Fruit fly (Drosophila melanogaster): ENCODE data around the gene CG11313.

The CG11313 gene

DNA sequence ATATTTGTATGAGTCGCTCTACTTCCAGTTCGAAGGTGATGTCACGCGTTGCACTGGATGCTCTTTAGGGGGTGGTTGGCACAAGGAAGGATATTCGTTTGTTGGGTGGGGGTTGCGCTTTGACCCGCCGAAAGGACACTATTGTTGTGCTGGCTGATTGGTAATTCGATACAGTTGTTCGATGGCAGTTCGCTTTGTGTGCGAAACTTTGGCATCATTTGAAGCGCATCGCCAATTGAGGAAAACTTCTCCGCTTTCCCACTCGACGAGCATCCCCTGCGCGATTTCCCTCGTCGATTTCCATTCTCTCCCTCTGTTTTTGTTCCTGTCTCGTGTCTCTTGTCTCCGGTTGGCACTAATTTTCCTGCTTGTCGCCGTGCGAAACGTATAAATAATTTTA lies 20.5 kb downstream of the CG11313 start:
- TF ChIP-seq fru (GFP tag; optimal IDR thresholded peaks at IDR 0.05) (no peak), h (GFP tag; optimal IDR thresholded peaks at IDR 0.05) (no peak), HLH106 (tag; optimal IDR thresholded peaks at IDR 0.05) (no peak), tai (GFP tag; optimal IDR thresholded peaks at IDR 0.05) (no peak), sv (GFP tag; optimal IDR thresholded peaks at IDR 0.05) (no peak), Jra (GFP tag; optimal IDR thresholded peaks at IDR 0.05) (no peak), jim (GFP tag; optimal IDR thresholded peaks at IDR 0.05) (no peak)

DNA sequence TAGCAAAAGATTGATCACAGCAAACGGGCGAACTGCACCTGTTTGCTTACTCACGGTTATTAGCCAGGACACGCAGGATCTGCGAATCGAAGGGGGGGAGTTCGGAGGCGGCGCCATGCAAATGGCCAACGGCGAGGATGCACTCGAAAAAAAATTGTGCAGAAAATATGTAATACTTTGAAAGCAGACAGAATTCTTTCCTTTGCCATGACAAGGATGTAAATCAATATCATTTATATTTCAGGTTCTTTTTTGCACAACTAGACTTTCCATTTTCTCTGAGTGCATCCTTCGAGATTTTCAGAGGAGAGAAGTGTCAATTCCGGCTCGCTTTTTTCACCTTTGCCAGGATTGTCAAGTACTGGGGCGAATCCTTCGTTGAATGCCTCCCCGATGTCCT lies 21.7 kb downstream of the CG11313 start:
- TF ChIP-seq foxo (GFP tag; optimal IDR thresholded peaks at IDR 0.05) (no peak), Dif (GFP tag; optimal IDR thresholded peaks at IDR 0.05; ENCODE audit: partially characterized antibody) (no peak), HLH106 (tag; optimal IDR thresholded peaks at IDR 0.05) (no peak), jim (GFP tag; optimal IDR thresholded peaks at IDR 0.05) (no peak), pan (optimal IDR thresholded peaks at IDR 0.05) (no peak), sage (GFP tag; optimal IDR thresholded peaks at IDR 0.05) (no peak), psq (GFP tag; optimal IDR thresholded peaks at IDR 0.05) (no peak)

DNA sequence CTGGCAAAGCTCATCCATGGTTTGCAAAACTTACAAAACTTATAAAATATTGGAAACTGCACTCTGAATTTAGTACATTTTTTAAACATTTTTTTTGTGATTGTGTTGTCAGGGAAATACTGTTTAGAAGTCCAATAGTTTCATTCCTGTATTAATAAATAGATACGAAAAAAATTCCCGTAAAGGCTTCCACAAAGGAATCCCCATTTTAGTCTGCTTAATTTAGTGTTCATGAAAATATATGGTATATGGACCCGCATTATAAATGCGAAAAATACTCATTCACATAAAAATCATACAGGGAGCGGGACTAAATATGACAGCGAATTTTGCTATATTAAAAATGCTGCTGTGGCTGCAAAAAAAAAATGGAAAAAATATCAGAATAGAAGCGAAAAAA lies 24.9 kb downstream of the CG11313 start, which contains the start of gene CG31010:
TSS of gene CG31010 (minus strand) at position 101 of the 400 bp plus-strand sequence.
- TF ChIP-seq Abd-B (GFP tag; optimal IDR thresholded peaks at IDR 0.05) (no peak), rgr (GFP tag; optimal IDR thresholded peaks at IDR 0.05) (no peak), GATAd (GFP tag; optimal IDR thresholded peaks at IDR 0.05) (no peak), dsf (GFP tag; optimal IDR thresholded peaks at IDR 0.05; ENCODE audit: borderline replicate concordance) (no peak), woc (GFP tag; optimal IDR thresholded peaks at IDR 0.05) (no peak), Mio (GFP tag; optimal IDR thresholded peaks at IDR 0.05) (no peak), Rel (GFP tag; optimal IDR thresholded peaks at IDR 0.05) (no peak), Rel (tag; optimal IDR thresholded peaks at IDR 0.05) (no peak), OdsH (GFP tag; optimal IDR thresholded peaks at IDR 0.05) (no peak), sage (GFP tag; optimal IDR thresholded peaks at IDR 0.05) (no peak), HLH106 (tag; optimal IDR thresholded peaks at IDR 0.05) (no peak), Sp1 (GFP tag; optimal IDR thresholded peaks at IDR 0.05) (no peak), Hr78 (GFP tag; optimal IDR thresholded peaks at IDR 0.05) (no peak), CG9705 (GFP tag; optimal IDR thresholded peaks at IDR 0.05) (no peak), Dif (GFP tag; optimal IDR thresholded peaks at IDR 0.05; ENCODE audit: partially characterized antibody) (no peak), h (GFP tag; optimal IDR thresholded peaks at IDR 0.05) (no peak), CG32264 (GFP tag; optimal IDR thresholded peaks at IDR 0.05) (no peak), fru (GFP tag; optimal IDR thresholded peaks at IDR 0.05) (no peak), dl (GFP tag; optimal IDR thresholded peaks at IDR 0.05; ENCODE audit: insufficient read depth in 1 of 2, partially characterized antibody in 2 of 2) (no peak), dmrt93B (GFP tag; optimal IDR thresholded peaks at IDR 0.05) (no peak)

DNA sequence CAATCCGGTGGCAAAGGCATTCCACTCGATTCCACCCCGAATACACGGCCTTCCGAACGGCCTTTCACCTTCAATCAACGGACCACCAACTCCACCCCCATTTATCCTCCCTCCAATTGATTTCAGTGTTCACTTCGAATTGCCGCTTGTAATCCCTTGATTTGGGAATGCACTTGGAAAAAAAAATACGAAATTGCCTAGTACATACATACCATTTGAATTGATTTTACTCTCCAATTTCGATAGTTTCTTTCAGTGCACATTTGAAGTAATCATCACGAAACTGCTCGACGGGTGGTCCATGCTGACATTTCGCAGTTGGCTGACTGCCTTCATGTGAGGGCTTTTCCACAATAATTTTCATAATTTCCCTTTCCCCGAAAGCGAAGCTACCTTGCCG lies 31.8 kb downstream of the CG11313 start:
- no peak for TF ChIP-seq sv (GFP tag; optimal IDR thresholded peaks at IDR 0.05)
- TF ChIP-seq CG9705 (GFP tag; optimal IDR thresholded peaks at IDR 0.05), result no peak
- no peak for TF ChIP-seq sage (GFP tag; optimal IDR thresholded peaks at IDR 0.05)

DNA sequence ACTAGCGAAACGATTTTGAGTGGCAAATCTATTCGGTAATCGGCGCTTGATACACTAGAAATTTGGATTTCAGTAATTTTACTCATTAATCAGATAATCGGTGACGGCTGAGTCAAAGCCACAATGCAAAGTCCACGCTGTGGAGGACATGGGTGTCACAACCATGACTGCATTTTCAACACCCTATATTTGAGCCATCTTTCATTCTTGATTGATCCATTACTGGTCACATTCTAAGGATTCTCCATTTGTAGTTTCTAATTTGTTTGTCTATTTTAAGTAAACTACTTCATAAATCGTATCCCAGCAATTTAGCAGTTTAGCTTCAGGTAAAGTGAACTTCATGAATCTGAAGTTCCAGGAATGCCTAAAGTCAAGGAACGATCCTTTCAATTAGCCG lies 33.9 kb downstream of the CG11313 start, which contains the start of gene Pka-C2:
TSS of gene Pka-C2 (minus strand) at position 101 of the 400 bp plus-strand sequence.
- TF ChIP-seq Mio (GFP tag; optimal IDR thresholded peaks at IDR 0.05), result no peak
- TF ChIP-seq OdsH (GFP tag; optimal IDR thresholded peaks at IDR 0.05), result no peak
- no peak for TF ChIP-seq sv (GFP tag; optimal IDR thresholded peaks at IDR 0.05)

DNA sequence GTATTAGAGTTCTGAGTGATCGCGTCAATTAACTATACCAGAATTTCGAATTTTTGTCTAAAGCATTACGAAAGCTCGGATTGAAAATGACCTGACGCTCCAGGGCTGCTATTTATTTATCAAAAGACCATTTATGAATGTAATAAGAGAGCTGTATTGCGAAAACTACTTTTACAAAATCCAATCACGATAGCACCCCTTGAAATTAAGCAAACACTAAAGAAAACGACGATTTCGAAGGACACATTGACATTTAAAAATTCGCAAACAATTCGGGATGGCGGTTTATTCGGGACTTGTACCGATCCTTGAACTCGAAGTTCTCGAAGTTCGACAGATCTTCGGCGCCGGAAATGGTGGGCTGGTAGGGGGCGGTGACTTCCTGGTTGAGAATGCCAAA lies 35.6 kb downstream of the CG11313 start, which contains the start of gene CG12069:
TSS of gene CG12069 (minus strand) at position 101 of the 400 bp plus-strand sequence.
- TF ChIP-seq brk (GFP tag; optimal IDR thresholded peaks at IDR 0.05), result no peak
- no peak for TF ChIP-seq OdsH (GFP tag; optimal IDR thresholded peaks at IDR 0.05)
- TF ChIP-seq br (GFP tag; optimal IDR thresholded peaks at IDR 0.05), result no peak
- no peak for TF ChIP-seq Abd-B (GFP tag; optimal IDR thresholded peaks at IDR 0.05)
- TF ChIP-seq foxo (GFP tag; optimal IDR thresholded peaks at IDR 0.05), result no peak
- TF ChIP-seq Sp1 (GFP tag; optimal IDR thresholded peaks at IDR 0.05), result no peak
- no peak for TF ChIP-seq usp (GFP tag; optimal IDR thresholded peaks at IDR 0.05)
- no peak for TF ChIP-seq rgr (GFP tag; optimal IDR thresholded peaks at IDR 0.05)
- no peak for TF ChIP-seq Hnf4 (GFP tag; optimal IDR thresholded peaks at IDR 0.05)
- TF ChIP-seq N (GFP tag; optimal IDR thresholded peaks at IDR 0.05), result no peak
- TF ChIP-seq lola (GFP tag; optimal IDR thresholded peaks at IDR 0.05), result no peak
- TF ChIP-seq Hr78 (GFP tag; optimal IDR thresholded peaks at IDR 0.05), result no peak
- TF ChIP-seq Dfd (GFP tag; optimal IDR thresholded peaks at IDR 0.05), result no peak
- no peak for TF ChIP-seq CG32264 (GFP tag; optimal IDR thresholded peaks at IDR 0.05)
- TF ChIP-seq jim (GFP tag; optimal IDR thresholded peaks at IDR 0.05), result no peak
- TF ChIP-seq Dif (GFP tag; optimal IDR thresholded peaks at IDR 0.05; ENCODE audit: partially characterized antibody), result no peak
- no peak for TF ChIP-seq fru (GFP tag; optimal IDR thresholded peaks at IDR 0.05)
- TF ChIP-seq Jra (GFP tag; optimal IDR thresholded peaks at IDR 0.05), result no peak
- no peak for TF ChIP-seq Hr83 (GFP tag; optimal IDR thresholded peaks at IDR 0.05; ENCODE audit: poor library complexity, severe bottlenecking)
- TF ChIP-seq Myc (optimal IDR thresholded peaks at IDR 0.05), result no peak

Measured in whole organism, wandering third instar larva.